Fruit fly (Drosophila melanogaster) whole organism, embryonic: ENCODE data around the gene CG12115.

Experiments
- Atf6 ChIP-seq: fragments of 200-800 bp; sonication (Bioruptor generic); IDR thresholded peaks from 2 replicates; pipeline ENCODE4 v1.3.6; 2022; ENCODE audit warnings: missing biosample characterization, missing genetic modification characterization
- CG10462 ChIP-seq: fragments of 200-800 bp; sonication (Bioruptor generic); optimal IDR thresholded peaks from 2 replicates; lab custom pipeline; 2016; ENCODE audit warnings: missing biosample characterization, missing genetic modification characterization
- CG10543 ChIP-seq: fragments of 200-800 bp; sonication (Bioruptor generic); optimal IDR thresholded peaks from 3 replicates; lab custom pipeline; 2017; ENCODE audit warnings: missing biosample characterization, mild to moderate bottlenecking, missing genetic modification characterization, moderate library complexity
- CG10979 ChIP-seq: fragments of 200-800 bp; sonication (Bioruptor generic); optimal IDR thresholded peaks from 2 replicates; lab custom pipeline; 2018; ENCODE audit warnings: missing biosample characterization, mild to moderate bottlenecking, missing genetic modification characterization, moderate library complexity
- CG11398 ChIP-seq: fragments of 200-800 bp; sonication (Bioruptor generic); optimal IDR thresholded peaks from 2 replicates; lab custom pipeline; 2016; ENCODE audit warnings: missing biosample characterization, missing genetic modification characterization
- CG11723 ChIP-seq: fragments of 200-800 bp; sonication (Bioruptor generic); optimal IDR thresholded peaks from 2 replicates; lab custom pipeline; 2017; ENCODE audit warnings: missing biosample characterization, mild to moderate bottlenecking, missing genetic modification characterization
- CG12071 ChIP-seq: fragments of 200-800 bp; sonication (Bioruptor generic); optimal IDR thresholded peaks from 3 replicates; lab custom pipeline; 2018; ENCODE audit warnings: missing biosample characterization, mild to moderate bottlenecking, missing genetic modification characterization
- CG13624 ChIP-seq: fragments of 200-800 bp; sonication (Bioruptor generic); optimal IDR thresholded peaks from 2 replicates; lab custom pipeline; 2016; ENCODE audit warnings: missing biosample characterization, missing genetic modification characterization
- CG17802 ChIP-seq: fragments of 200-800 bp; sonication (Bioruptor generic); optimal IDR thresholded peaks from 2 replicates; lab custom pipeline; 2018; ENCODE audit warnings: missing biosample characterization, mild to moderate bottlenecking, missing genetic modification characterization, moderate library complexity
- CG18262 ChIP-seq: fragments of 200-800 bp; optimal IDR thresholded peaks from 3 replicates; lab custom pipeline; 2019; ENCODE audit warnings: missing biosample characterization, mild to moderate bottlenecking, missing genetic modification characterization, moderate library complexity
- CG18476 ChIP-seq: fragments of 200-800 bp; sonication (Bioruptor generic); optimal IDR thresholded peaks from 2 replicates; lab custom pipeline; 2016; ENCODE audit warnings: missing biosample characterization, mild to moderate bottlenecking, missing genetic modification characterization
- CG2875 ChIP-seq: fragments of 200-800 bp; sonication (Bioruptor generic); optimal IDR thresholded peaks from 2 replicates; lab custom pipeline; 2017; ENCODE audit warnings: missing biosample characterization, mild to moderate bottlenecking, missing genetic modification characterization, missing genetic modification reagents
- CG33213 ChIP-seq: fragments of 200-800 bp; sonication (Bioruptor generic); optimal IDR thresholded peaks from 3 replicates; lab custom pipeline; 2016; ENCODE audit warnings: missing biosample characterization, missing genetic modification characterization
- CG34422 ChIP-seq: fragments of 200-800 bp; sonication (Bioruptor generic); IDR thresholded peaks from 3 replicates; pipeline ENCODE4 v1.3.6; 2022; ENCODE audit warnings: missing biosample characterization, missing genetic modification characterization
- CG3726 ChIP-seq: fragments of 200-800 bp; sonication (Bioruptor generic); IDR thresholded peaks from 3 replicates; pipeline ENCODE4, ENCODE4 v1.3.6; 2022; ENCODE audit warnings: missing biosample characterization, missing genetic modification characterization
- CG43689 ChIP-seq: fragments of 200-800 bp; sonication (Bioruptor generic); IDR thresholded peaks from 2 replicates; pipeline ENCODE4 v1.3.6; 2022; ENCODE audit warnings: missing biosample characterization, missing genetic modification characterization
- CG5180 ChIP-seq: fragments of 200-800 bp; sonication (Bioruptor generic); optimal IDR thresholded peaks from 3 replicates; lab custom pipeline; 2017; ENCODE audit warnings: missing biosample characterization, missing genetic modification characterization, mild to moderate bottlenecking, moderate library complexity, missing genetic modification reagents
- CG6272 ChIP-seq: fragments of 200-800 bp; sonication (Bioruptor generic); IDR thresholded peaks from 2 replicates; pipeline ENCODE4 v1.3.6; 2022; ENCODE audit warnings: missing biosample characterization, missing genetic modification characterization
- CG8089 ChIP-seq: fragments of 200-800 bp; sonication (Bioruptor generic); optimal IDR thresholded peaks from 3 replicates; lab custom pipeline; 2016; ENCODE audit warnings: missing biosample characterization, missing genetic modification characterization
- CG9609 ChIP-seq: fragments of 200-800 bp; sonication (Bioruptor generic); optimal IDR thresholded peaks from 3 replicates; lab custom pipeline; 2016; ENCODE audit warnings: missing biosample characterization, missing genetic modification characterization
- Dp ChIP-seq: fragments of 200-800 bp; sonication (Bioruptor generic); optimal IDR thresholded peaks from 2 replicates; lab custom pipeline; 2018; ENCODE audit warnings: missing biosample characterization, mild to moderate bottlenecking, missing genetic modification characterization, moderate library complexity
- HLHmδ ChIP-seq: fragments of 200-800 bp; sonication (Bioruptor generic); optimal IDR thresholded peaks from 2 replicates; lab custom pipeline; 2018; ENCODE audit warnings: missing biosample characterization, mild to moderate bottlenecking, missing genetic modification characterization, moderate library complexity
- HmgD ChIP-seq: fragments of 200-800 bp; sonication (Bioruptor generic); optimal IDR thresholded peaks from 3 replicates; lab custom pipeline; 2016; ENCODE audit warnings: missing biosample characterization, missing genetic modification characterization
- Hr3 ChIP-seq: fragments of 200-800 bp; sonication (Bioruptor generic); optimal IDR thresholded peaks from 3 replicates; lab custom pipeline; 2016; ENCODE audit warnings: missing biosample characterization, missing genetic modification characterization
- Hsf ChIP-seq: fragments of 200-800 bp; sonication (Bioruptor generic); optimal IDR thresholded peaks from 3 replicates; lab custom pipeline; 2016; ENCODE audit warnings: missing biosample characterization, missing genetic modification characterization
- Jarid2 ChIP-seq: fragments of 200-800 bp; sonication (Bioruptor generic); optimal IDR thresholded peaks from 3 replicates; lab custom pipeline; 2017; ENCODE audit warnings: mild to moderate bottlenecking, missing biosample characterization, missing genetic modification reagents, missing genetic modification characterization
- Lhr ChIP-seq: fragments of 200-800 bp; sonication (Bioruptor generic); optimal IDR thresholded peaks from 3 replicates; lab custom pipeline; 2017; ENCODE audit warnings: mild to moderate bottlenecking, missing biosample characterization, missing genetic modification reagents, missing genetic modification characterization
- Neu2 ChIP-seq: fragments of 200-800 bp; sonication (Bioruptor generic); optimal IDR thresholded peaks from 3 replicates; lab custom pipeline; 2016; ENCODE audit warnings: missing biosample characterization, missing genetic modification characterization, borderline replicate concordance
- Nf-YB ChIP-seq: fragments of 200-800 bp; sonication (Bioruptor generic); optimal IDR thresholded peaks from 3 replicates; lab custom pipeline; 2019; ENCODE audit warnings: missing biosample characterization, mild to moderate bottlenecking, missing genetic modification characterization, moderate library complexity
- NfI ChIP-seq: fragments of 200-800 bp; sonication (Bioruptor generic); optimal IDR thresholded peaks from 3 replicates; lab custom pipeline; 2018; ENCODE audit warnings: missing biosample characterization, mild to moderate bottlenecking, missing genetic modification characterization, moderate library complexity
- Optix ChIP-seq: fragments of 200-800 bp; sonication (Bioruptor generic); IDR thresholded peaks from 3 replicates; pipeline ENCODE4 v1.3.6; 2022; ENCODE audit warnings: missing biosample characterization, missing genetic modification characterization
- Pdp1 ChIP-seq, 2 experiments: fragments of 200-800 bp; sonication (Bioruptor generic); optimal IDR thresholded peaks; 3 replicates each; lab custom pipeline; 2016; ENCODE audit warnings: missing biosample characterization in 2 of 2, missing genetic modification characterization in 2 of 2, mild to moderate bottlenecking in 1 of 2, moderate library complexity in 1 of 2
- abd-A ChIP-seq: fragments of 200-800 bp; sonication (Bioruptor generic); optimal IDR thresholded peaks from 3 replicates; lab custom pipeline; 2019; ENCODE audit warnings: missing biosample characterization, mild to moderate bottlenecking, missing genetic modification characterization, moderate library complexity
- ash1 ChIP-seq: fragments of 200-800 bp; sonication (Bioruptor generic); optimal IDR thresholded peaks from 2 replicates; lab custom pipeline; 2018; ENCODE audit warnings: missing biosample characterization, mild to moderate bottlenecking, missing genetic modification characterization
- bigmax ChIP-seq: fragments of 200-800 bp; sonication (Bioruptor generic); optimal IDR thresholded peaks from 2 replicates; lab custom pipeline; 2018; ENCODE audit warnings: missing biosample characterization, mild to moderate bottlenecking, missing genetic modification characterization
- bsh ChIP-seq, 2 experiments: fragments of 200-800 bp; sonication (Bioruptor generic); optimal IDR thresholded peaks; 2 replicates each; lab custom pipeline; 2017 to 2018; ENCODE audit warnings: mild to moderate bottlenecking in 2 of 2, missing biosample characterization in 2 of 2, missing genetic modification characterization in 2 of 2, moderate library complexity in 1 of 2
- cas ChIP-seq: fragments of 200-800 bp; sonication (Bioruptor generic); IDR thresholded peaks from 2 replicates; pipeline ENCODE4 v1.3.6; 2022; ENCODE audit warnings: missing biosample characterization, missing genetic modification characterization
- cwo ChIP-seq: fragments of 200-800 bp; sonication (Bioruptor generic); optimal IDR thresholded peaks from 3 replicates; lab custom pipeline; 2017; ENCODE audit warnings: missing biosample characterization, missing genetic modification characterization, mild to moderate bottlenecking, moderate library complexity, missing genetic modification reagents
- gcm2 ChIP-seq: fragments of 200-800 bp; sonication (Bioruptor generic); optimal IDR thresholded peaks from 2 replicates; lab custom pipeline; 2016; ENCODE audit warnings: missing biosample characterization, missing genetic modification characterization
- grau ChIP-seq: fragments of 200-800 bp; optimal IDR thresholded peaks from 3 replicates; lab custom pipeline; 2019; ENCODE audit warnings: missing biosample characterization, mild to moderate bottlenecking, missing genetic modification characterization, moderate library complexity
- gt ChIP-seq: fragments of 200-800 bp; sonication (Bioruptor generic); IDR thresholded peaks from 2 replicates; pipeline ENCODE4 v1.3.6; 2022; ENCODE audit warnings: missing biosample characterization, missing genetic modification characterization
- jigr1 ChIP-seq: fragments of 200-800 bp; sonication (Bioruptor generic); IDR thresholded peaks from 3 replicates; pipeline ENCODE4 v1.3.6; 2022; ENCODE audit warnings: missing biosample characterization, missing genetic modification characterization
- nom ChIP-seq: fragments of 200-800 bp; sonication (Bioruptor generic); optimal IDR thresholded peaks from 2 replicates; lab custom pipeline; 2017; ENCODE audit warnings: missing biosample characterization, missing genetic modification characterization, mild to moderate bottlenecking, moderate library complexity, missing genetic modification reagents
- pho ChIP-seq: fragments of 200-800 bp; sonication (Bioruptor generic); optimal IDR thresholded peaks from 2 replicates; lab custom pipeline; 2016; ENCODE audit warnings: missing biosample characterization, missing genetic modification characterization
- ranshi ChIP-seq: fragments of 200-800 bp; sonication (Bioruptor generic); IDR thresholded peaks from 2 replicates; pipeline ENCODE4 v1.3.6; 2022; ENCODE audit warnings: missing biosample characterization, missing genetic modification characterization
- schlank ChIP-seq: fragments of 200-800 bp; sonication (Bioruptor generic); optimal IDR thresholded peaks from 2 replicates; lab custom pipeline; 2018; ENCODE audit warnings: missing biosample characterization, mild to moderate bottlenecking, missing genetic modification characterization
- slp2 ChIP-seq: fragments of 200-800 bp; sonication (Bioruptor generic); optimal IDR thresholded peaks from 2 replicates; lab custom pipeline; 2016; ENCODE audit warnings: missing biosample characterization, missing genetic modification characterization
- tap ChIP-seq: fragments of 200-800 bp; optimal IDR thresholded peaks from 3 replicates; lab custom pipeline; 2019; ENCODE audit warnings: missing biosample characterization, mild to moderate bottlenecking, missing genetic modification characterization, moderate library complexity
- toy ChIP-seq: fragments of 200-800 bp; sonication (Bioruptor generic); IDR thresholded peaks from 2 replicates; pipeline ENCODE4 v1.3.6; 2022; ENCODE audit warnings: missing biosample characterization, missing genetic modification characterization
- vfl ChIP-seq: fragments of 200-800 bp; sonication (Bioruptor generic); optimal IDR thresholded peaks from 2 replicates; lab custom pipeline; 2016; ENCODE audit warnings: missing biosample characterization, missing genetic modification characterization
- yki ChIP-seq: fragments of >200 bp; optimal IDR thresholded peaks from 3 replicates; lab custom pipeline; 2018

The CG12115 gene

DNA sequence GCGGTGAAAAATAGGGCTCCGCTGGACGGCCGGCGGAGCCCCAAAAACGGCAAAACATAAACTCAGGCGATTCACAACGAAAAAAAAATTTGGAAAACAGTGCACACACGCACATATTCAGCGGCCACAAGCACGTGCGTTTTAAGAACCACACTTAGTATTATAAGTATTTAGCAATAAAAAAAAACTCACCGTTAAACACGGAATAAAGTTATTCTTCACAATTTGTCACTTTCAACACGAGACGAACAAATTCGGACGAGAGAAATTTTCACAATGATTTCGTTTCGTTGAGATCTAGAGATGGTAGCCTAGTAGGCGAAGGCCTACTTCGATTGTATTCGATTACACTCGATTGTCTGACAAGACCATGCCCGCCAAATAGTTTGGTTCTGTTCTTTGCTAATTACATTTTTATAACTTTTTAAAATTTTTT, 34.0 kb downstream of the CG12115 start, which contains the start of gene His3.3B (continued):
- no peak for TF ChIP-seq pho (GFP tag; lab: Kevin White, UChicago)
- no peak for TF ChIP-seq CG18262 (tag; lab: Kevin White, UChicago)
- TF ChIP-seq toy (GFP tag; lab: Robert Waterston, UW), result no peak
- peak; percentile 54; the same call in 1 of the 3 replicates for TF ChIP-seq CG34422 (GFP tag; lab: Robert Waterston, UW)
- no peak for TF ChIP-seq CG2875 (GFP tag; lab: Kevin White, UChicago)
- TF ChIP-seq CG11723, result no peak
- no peak for TF ChIP-seq CG12071 (GFP tag; lab: Kevin White, UChicago)
- no peak for TF ChIP-seq CG18476 (GFP tag; lab: Kevin White, UChicago)
- no peak for TF ChIP-seq CG10979 (tag; lab: Kevin White, UChicago)
- no peak for TF ChIP-seq CG10462
- no peak for TF ChIP-seq CG9609 (GFP tag; lab: Kevin White, UChicago)
- no peak for TF ChIP-seq CG3726 (GFP tag; lab: Robert Waterston, UW)
- peak; percentile 48 for TF ChIP-seq Jarid2 (GFP tag; lab: Kevin White, UChicago)
- peak; percentile 2 for TF ChIP-seq tap (tag; lab: Kevin White, UChicago)
- peak; percentile 49 for TF ChIP-seq cwo (GFP tag; lab: Kevin White, UChicago)
- peak; percentile 10 for TF ChIP-seq bigmax (GFP tag; lab: Kevin White, UChicago)
- no peak for TF ChIP-seq schlank (tag; lab: Kevin White, UChicago)
- TF ChIP-seq NfI (GFP tag; lab: Kevin White, UChicago), result no peak
- TF ChIP-seq CG11398 (GFP tag; lab: Kevin White, UChicago), result no peak
- no peak for TF ChIP-seq cas (GFP tag; lab: Robert Waterston, UW)
- no peak for TF ChIP-seq Atf6 (GFP tag; lab: Robert Waterston, UW)
- TF ChIP-seq CG43689, result no peak
- no peak for TF ChIP-seq ranshi
- no peak for TF ChIP-seq Optix (GFP tag; lab: Robert Waterston, UW)
- TF ChIP-seq CG33213 (GFP tag; lab: Kevin White, UChicago), result no peak
- TF ChIP-seq abd-A (tag; lab: Kevin White, UChicago), result no peak
- no peak for TF ChIP-seq Pdp1 (GFP tag; optimal IDR thresholded peaks at IDR 0.05; lab: Kevin White, UChicago)
- no peak; the same call in 2 of the 3 replicates for TF ChIP-seq jigr1 (GFP tag; lab: Robert Waterston, UW)
- TF ChIP-seq gt (GFP tag; lab: Robert Waterston, UW), result no peak
- no peak for TF ChIP-seq vfl (GFP tag; lab: Kevin White, UChicago)
- TF ChIP-seq yki, result no peak
- no peak for TF ChIP-seq CG17802
- no peak for TF ChIP-seq slp2 (GFP tag; lab: Kevin White, UChicago)
- no peak for TF ChIP-seq Lhr (GFP tag; lab: Kevin White, UChicago)
- no peak for TF ChIP-seq CG6272
- TF ChIP-seq HLHmδ, result no peak
- TF ChIP-seq nom, result no peak
- no peak for TF ChIP-seq gcm2 (GFP tag; lab: Kevin White, UChicago)
- TF ChIP-seq Hr3 (GFP tag; lab: Kevin White, UChicago), result no peak
- peak; percentile 1 for TF ChIP-seq CG13624
- peak; percentile 18 for TF ChIP-seq CG10543 (GFP tag; lab: Kevin White, UChicago)
- TF ChIP-seq Dp (GFP tag; lab: Kevin White, UChicago), result peak; percentile 81
- no peak for TF ChIP-seq CG8089 (GFP tag; lab: Kevin White, UChicago)
- TF ChIP-seq bsh (GFP tag; optimal IDR thresholded peaks at IDR 0.05; lab: Kevin White, UChicago), result no peak
- TF ChIP-seq grau (tag; lab: Kevin White, UChicago), result no peak
- TF ChIP-seq ash1 (GFP tag; lab: Kevin White, UChicago), result no peak
- no peak for TF ChIP-seq Hsf (GFP tag; lab: Kevin White, UChicago)
- no peak for TF ChIP-seq HmgD (GFP tag; lab: Kevin White, UChicago)
- TF ChIP-seq CG5180 (GFP tag; lab: Kevin White, UChicago), result no peak
- no peak for TF ChIP-seq Nf-YB (GFP tag; lab: Kevin White, UChicago)
- TF ChIP-seq Neu2, result no peak
